In genomic region chr3R:8931064-8931419, dm6 we compare ENCODE assay signal across 3 fruit fly cellular contexts.
TF ChIP-seq lines count a peak whose summit lies in the region.

No protein-coding gene starts in this region.

- no peak for TF ChIP-seq CTCF in whole organism, embryonic (GFP tag; optimal IDR thresholded peaks at IDR 0.05; lab: Kevin White, UChicago)

TF ChIP-seq in whole organism, 6 proteins besides CTCF, POLR2A, EP300 and RAD21:
- no peak for TF ChIP-seq usp (GFP tag; optimal IDR thresholded peaks at IDR 0.05; lab: Kevin White, UChicago)
- TF ChIP-seq CG8478 (optimal IDR thresholded peaks at IDR 0.05; lab: Kevin White, UChicago), result no peak
- peak; percentile 49 for TF ChIP-seq Dll (optimal IDR thresholded peaks at IDR 0.05; lab: Kevin White, UChicago)
- TF ChIP-seq EcR (GFP tag; optimal IDR thresholded peaks at IDR 0.05; lab: Kevin White, UChicago), result no peak
- TF ChIP-seq psq (optimal IDR thresholded peaks at IDR 0.05; lab: Kevin White, UChicago), result no peak
- TF ChIP-seq pan (optimal IDR thresholded peaks at IDR 0.05; lab: Kevin White, UChicago), result no peak

TF ChIP-seq in whole organism, adult, 20 proteins besides CTCF, POLR2A, EP300 and RAD21:
- TF ChIP-seq Hr96 (GFP tag; optimal IDR thresholded peaks at IDR 0.05; lab: Kevin White, UChicago) (no peak), Clk (GFP tag; optimal IDR thresholded peaks at IDR 0.05; lab: Kevin White, UChicago) (no peak), pad (GFP tag; optimal IDR thresholded peaks at IDR 0.05; lab: Kevin White, UChicago) (peak; percentile 77)

TF ChIP-seq in whole organism, embryonic, 481 proteins besides CTCF, POLR2A, EP300 and RAD21:
- peak; percentile 52 for TF ChIP-seq Ets65A (GFP tag; lab: Kevin White, UChicago)
- 0 out of 2 replicates have a peak, but pooled peaks have one; percentile 13 for TF ChIP-seq CG4404 (GFP tag; IDR thresholded peaks at IDR 0.05; lab: Robert Waterston, UW)
- no peak for TF ChIP-seq CG2199 (GFP tag; IDR thresholded peaks at IDR 0.05; lab: Robert Waterston, UW)
- no peak for TF ChIP-seq tup (GFP tag; optimal IDR thresholded peaks at IDR 0.05; lab: Kevin White, UChicago)
- TF ChIP-seq sens (GFP tag; lab: Kevin White, UChicago), result peak; percentile 37
- TF ChIP-seq CG17385 (GFP tag; optimal IDR thresholded peaks at IDR 0.05; lab: Kevin White, UChicago), result peak; percentile 38
